Worm (Caenorhabditis elegans): ENCODE results near the gene acp-3.

The acp-3 gene

DNA sequence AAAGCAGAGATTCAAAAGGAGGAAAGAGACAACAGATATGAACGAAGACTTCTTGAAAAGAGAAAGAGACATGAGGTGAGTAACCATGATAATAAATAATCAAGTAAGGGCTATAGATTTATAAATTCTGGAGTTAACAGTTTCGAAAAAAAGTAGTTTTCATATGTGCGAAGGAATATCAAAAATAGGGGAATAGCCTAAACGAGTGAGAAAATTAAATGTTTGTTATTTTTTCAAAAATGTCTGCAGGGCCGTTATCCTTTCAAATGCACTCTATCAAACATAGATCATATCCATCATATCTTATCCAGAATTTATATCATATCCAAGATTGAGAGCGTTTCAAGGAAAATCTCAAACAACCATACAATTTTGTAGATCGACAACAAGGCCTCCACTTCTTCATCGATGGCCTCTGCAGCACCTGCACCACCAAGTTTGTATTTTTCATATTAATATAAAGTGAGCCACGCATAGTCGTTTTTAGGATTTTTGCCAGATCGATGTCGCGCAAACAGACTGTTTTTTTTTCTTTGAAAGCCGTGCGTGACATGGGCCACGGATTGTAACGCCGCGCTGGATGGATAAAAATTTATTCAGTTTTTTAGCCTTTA is 16.1 kb downstream of the acp-3 start:
- TF ChIP-seq snpc-4 (GFP tag; optimal IDR thresholded peaks at IDR 0.05) (no peak), snpc-4 (tag; optimal IDR thresholded peaks at IDR 0.05) (no peak), C06A6.2 (GFP tag; conservative IDR thresholded peaks at IDR 0.05) (no peak), F49E8.2 (tag; optimal IDR thresholded peaks at IDR 0.05; ENCODE audit: insufficient read depth) (peak; percentile 19)

DNA sequence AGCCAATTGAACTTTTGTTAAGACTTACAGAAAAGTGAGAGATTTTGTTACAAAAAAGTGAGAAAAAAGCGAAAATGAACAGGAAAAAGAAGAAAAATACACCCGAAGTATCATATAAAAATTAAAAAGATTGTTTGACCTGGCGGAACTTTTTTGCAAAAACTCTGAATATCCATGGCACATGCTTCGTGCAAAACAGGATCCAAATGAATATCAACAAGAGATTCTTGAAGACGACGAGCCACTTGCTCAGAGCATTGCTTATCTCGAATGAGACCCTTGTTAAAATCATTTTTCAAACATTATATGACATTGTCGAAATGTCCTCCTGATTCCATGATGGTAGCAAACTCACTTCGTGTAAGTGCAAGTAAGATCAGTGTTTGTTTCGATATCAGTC is 17.1 kb downstream of the acp-3 start, which contains the start of gene F14E5.8:
TSS of gene F14E5.8 (plus strand) at position 301 of the 400 bp plus-strand sequence.
- TF ChIP-seq hrde-1 (tag; optimal IDR thresholded peaks at IDR 0.05; ENCODE audit: borderline replicate concordance) = peak; percentile 12

ce11 chrII:8419015-8419414 is 17.9 kb downstream of the acp-3 start:
- TF ChIP-seq ztf-22 (GFP tag; optimal IDR thresholded peaks at IDR 0.05) (no peak), ztf-3 (GFP tag; optimal IDR thresholded peaks at IDR 0.05) (no peak), nfya-2 (GFP tag; IDR thresholded peaks at IDR 0.05) (no peak), K11D2.4 (GFP tag; IDR thresholded peaks at IDR 0.05) (no peak), Y67H2A.10 (GFP tag; conservative IDR thresholded peaks at IDR 0.05) (no peak), ceh-58 (GFP tag; IDR thresholded peaks at IDR 0.05) (no peak), hmg-20 (GFP tag; IDR thresholded peaks at IDR 0.05) (no peak), ztf-6 (GFP tag; IDR thresholded peaks at IDR 0.05) (no peak), let-526 (GFP tag; IDR thresholded peaks at IDR 0.05) (no peak), F10E7.11 (tag; optimal IDR thresholded peaks at IDR 0.05) (no peak), rec-8 (tag; optimal IDR thresholded peaks at IDR 0.05) (no peak), egrh-3 (GFP tag; IDR thresholded peaks at IDR 0.05) (no peak), nfyb-1 (GFP tag; IDR thresholded peaks at IDR 0.05) (no peak)

- TF ChIP-seq F23B12.7 (tag; optimal IDR thresholded peaks at IDR 0.05; ENCODE audit: insufficient read depth) = no peak
These were observed 19.8 kb downstream of the acp-3 start, which contains the start of gene fdgt-2 for ce11 chrII:8417059-8417668. Gene fdgt-2, plus strand, starts transcription at chrII:8417618.

ce11 chrII:8415462-8416037 is 21.4 kb downstream of the acp-3 start:
- no peak for TF ChIP-seq Y56A3A.18 (GFP tag; IDR thresholded peaks at IDR 0.05)
- no peak for TF ChIP-seq ztf-26 (tag; optimal IDR thresholded peaks at IDR 0.05)
- no peak for TF ChIP-seq nhr-80 (tag; optimal IDR thresholded peaks at IDR 0.05)
- no peak for TF ChIP-seq lin-26 (GFP tag; IDR thresholded peaks at IDR 0.05)
- no peak for TF ChIP-seq aptf-3 (GFP tag; IDR thresholded peaks at IDR 0.05)
- TF ChIP-seq mxl-1 (tag; optimal IDR thresholded peaks at IDR 0.05) = no peak
- no peak for TF ChIP-seq ccch-3 (GFP tag; optimal IDR thresholded peaks at IDR 0.05)
- no peak for TF ChIP-seq F55B11.4 (tag; optimal IDR thresholded peaks at IDR 0.05; ENCODE audit: borderline replicate concordance, insufficient read depth)
- TF ChIP-seq Y95B8A.8 (GFP tag; IDR thresholded peaks at IDR 0.05) = no peak
- no peak for TF ChIP-seq pha-4 (tag; optimal IDR thresholded peaks at IDR 0.05)
- TF ChIP-seq attf-5 (GFP tag; optimal IDR thresholded peaks at IDR 0.05) = no peak
- TF ChIP-seq bed-1 (GFP tag; IDR thresholded peaks at IDR 0.05) = no peak
- TF ChIP-seq dpl-1 (GFP tag; optimal IDR thresholded peaks at IDR 0.05) = no peak
- no peak for TF ChIP-seq egrh-3 (GFP tag; IDR thresholded peaks at IDR 0.05)
- TF ChIP-seq T07F8.4 (tag; optimal IDR thresholded peaks at IDR 0.05) = no peak
- no peak for TF ChIP-seq ceh-27 (GFP tag; optimal IDR thresholded peaks at IDR 0.05)
- TF ChIP-seq xnd-1 (tag; optimal IDR thresholded peaks at IDR 0.05) = no peak
- no peak for TF ChIP-seq lir-1 (GFP tag; conservative IDR thresholded peaks at IDR 0.05)
- TF ChIP-seq rcor-1 (GFP tag; IDR thresholded peaks at IDR 0.05) = no peak
- no peak for TF ChIP-seq egl-44 (GFP tag; IDR thresholded peaks at IDR 0.05)

All from whole organism, young adult.